Fruit fly (Drosophila melanogaster): Measurements from ENCODE around the gene CG4116.

Gene CG4116

DNA sequence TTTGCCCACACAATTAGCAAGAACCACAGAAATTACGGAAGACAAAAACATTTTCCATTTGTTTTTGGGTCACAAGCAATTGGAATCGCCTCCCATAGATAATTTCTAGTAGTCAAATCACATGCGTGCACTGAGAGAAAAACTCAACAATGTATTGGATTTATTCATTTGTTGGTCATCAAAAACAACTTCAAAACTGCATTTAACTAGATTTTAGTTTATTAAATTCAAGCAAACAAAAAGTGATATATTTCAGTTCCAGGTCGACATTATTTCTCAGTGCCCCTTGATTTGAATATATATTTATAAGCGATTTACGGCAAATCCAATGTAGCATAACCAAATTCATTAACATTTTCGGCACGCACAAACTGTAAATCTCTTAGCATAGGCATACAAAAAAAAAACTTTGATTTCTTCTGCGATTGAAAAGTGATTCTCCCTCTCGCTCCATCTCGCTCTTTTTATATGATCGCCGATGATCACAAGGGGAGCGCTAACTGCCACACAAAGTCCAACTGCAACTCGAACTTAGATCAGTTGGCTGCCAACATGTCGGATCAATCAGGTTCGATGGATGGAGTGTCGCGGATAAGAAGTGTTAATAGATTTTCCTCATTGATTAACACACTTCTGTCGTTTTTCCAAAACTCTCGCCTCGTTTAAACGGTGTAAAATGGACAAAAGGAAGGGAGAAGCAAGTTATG is 41.7 kb downstream of the CG4116 start (continued):
- TF ChIP-seq bowl (GFP tag; IDR thresholded peaks at IDR 0.05) (no peak), CG10959 (GFP tag; IDR thresholded peaks at IDR 0.05) (no peak), ATbp (GFP tag; optimal IDR thresholded peaks at IDR 0.05) (peak; percentile 54), CG31224 (GFP tag; IDR thresholded peaks at IDR 0.05) (peak; percentile 40; the same call in 1 of the 2 replicates), Camta (GFP tag; optimal IDR thresholded peaks at IDR 0.05) (peak; percentile 63), sisA (GFP tag; IDR thresholded peaks at IDR 0.05) (peak; percentile 39; the same call in 1 of the 2 replicates), gt (GFP tag; IDR thresholded peaks at IDR 0.05) (no peak), CG3726 (GFP tag; IDR thresholded peaks at IDR 0.05) (0 out of 3 replicates have a peak, but pooled peaks have one; percentile 26), CG1602 (GFP tag; optimal IDR thresholded peaks at IDR 0.05) (peak; percentile 49), Sin3A (optimal IDR thresholded peaks at IDR 0.05) (no peak), da (GFP tag; optimal IDR thresholded peaks at IDR 0.05) (no peak), CG17568 (GFP tag; optimal IDR thresholded peaks at IDR 0.05) (peak; percentile 19), esg (GFP tag; conservative IDR thresholded peaks at IDR 0.05) (peak; percentile 35; the same call in 1 of the 2 replicates), BEAF-32 (GFP tag; optimal IDR thresholded peaks at IDR 0.05) (no peak), pum (GFP tag; optimal IDR thresholded peaks at IDR 0.05) (peak; percentile 36), fd96Cb (tag; optimal IDR thresholded peaks at IDR 0.05) (peak; percentile 61), CG4617 (GFP tag; optimal IDR thresholded peaks at IDR 0.05; ENCODE audit: borderline replicate concordance) (no peak), jumu (GFP tag; optimal IDR thresholded peaks at IDR 0.05) (peak; percentile 37), lov (optimal IDR thresholded peaks at IDR 0.05) (no peak), lov (GFP tag; IDR thresholded peaks at IDR 0.05) (0 out of 3 replicates have a peak, but pooled peaks have one; percentile 15), HLH3B (GFP tag; IDR thresholded peaks at IDR 0.05) (peak; percentile 48; the same call in 1 of the 2 replicates), CG14014 (GFP tag; IDR thresholded peaks at IDR 0.05) (peak; percentile 69), CG4360 (GFP tag; IDR thresholded peaks at IDR 0.05) (no peak), Dref (GFP tag; IDR thresholded peaks at IDR 0.05) (no peak), CG10274 (GFP tag; optimal IDR thresholded peaks at IDR 0.05) (no peak), Deaf1 (tag; optimal IDR thresholded peaks at IDR 0.05) (no peak), CG18599 (GFP tag; optimal IDR thresholded peaks at IDR 0.05) (peak; percentile 44), Hmr (GFP tag; optimal IDR thresholded peaks at IDR 0.05) (peak; percentile 38), dmrt99B (tag; optimal IDR thresholded peaks at IDR 0.05) (peak; percentile 65), Nf-YC (tag; optimal IDR thresholded peaks at IDR 0.05) (no peak), YL-1 (GFP tag; optimal IDR thresholded peaks at IDR 0.05) (no peak), NC2β (GFP tag; optimal IDR thresholded peaks at IDR 0.05) (peak; percentile 25), CG7839 (tag; optimal IDR thresholded peaks at IDR 0.05) (peak; percentile 73), CG13424 (tag; optimal IDR thresholded peaks at IDR 0.05) (peak; percentile 62), Neu2 (GFP tag; optimal IDR thresholded peaks at IDR 0.05; ENCODE audit: borderline replicate concordance) (no peak), CG7928 (GFP tag; optimal IDR thresholded peaks at IDR 0.05) (no peak), chm (GFP tag; IDR thresholded peaks at IDR 0.05) (no peak), CG13287 (GFP tag; IDR thresholded peaks at IDR 0.05; ENCODE audit: partially characterized antibody) (no peak), CG9215 (GFP tag; IDR thresholded peaks at IDR 0.05) (no peak; the same call in 1 of the 2 replicates), slou (GFP tag; optimal IDR thresholded peaks at IDR 0.05) (peak; percentile 21), CG7963 (GFP tag; IDR thresholded peaks at IDR 0.05; ENCODE audit: partially characterized antibody) (no peak), tll (GFP tag; optimal IDR thresholded peaks at IDR 0.05) (no peak), tio (GFP tag; optimal IDR thresholded peaks at IDR 0.05) (peak; percentile 39), dan (GFP tag; IDR thresholded peaks at IDR 0.05) (no peak), CG12744 (GFP tag; optimal IDR thresholded peaks at IDR 0.05) (no peak), CG3407 (GFP tag; optimal IDR thresholded peaks at IDR 0.05) (peak; percentile 48), CG11398 (GFP tag; optimal IDR thresholded peaks at IDR 0.05) (peak; percentile 20), knrl (GFP tag; IDR thresholded peaks at IDR 0.05; ENCODE audit: partially characterized antibody) (no peak), otp (GFP tag; IDR thresholded peaks at IDR 0.05) (0 out of 3 replicates have a peak, but pooled peaks have one; percentile 48), CG32767 (GFP tag; IDR thresholded peaks at IDR 0.05) (no peak)
